Fruit fly (Drosophila melanogaster) whole organism, embryonic: ENCODE results near the gene CG33262.

Source experiments
- CG2116 ChIP-seq: fragments of 200-800 bp; sonication (Bioruptor generic); optimal IDR thresholded peaks from 3 replicates; lab custom pipeline; 2018; ENCODE audit warnings: missing biosample characterization, mild to moderate bottlenecking, missing genetic modification characterization
- Deaf1 ChIP-seq: fragments of 200-800 bp; optimal IDR thresholded peaks from 3 replicates; lab custom pipeline; 2019; ENCODE audit warnings: missing biosample characterization, mild to moderate bottlenecking, missing genetic modification characterization, moderate library complexity
- cas ChIP-seq: fragments of 200-800 bp; sonication (Bioruptor generic); IDR thresholded peaks from 2 replicates; pipeline ENCODE4 v1.3.6; 2022; ENCODE audit warnings: missing biosample characterization, missing genetic modification characterization
- pan ChIP-seq, 4 experiments: fragments of >200 bp in 3 of 4; fragments of 200-800 bp in 1 of 4; sonication (Bioruptor generic) in 1 of 4; optimal IDR thresholded peaks in 3 of 4; IDR thresholded peaks in 1 of 4; 2 replicates each; pipeline versions ENCODE4 v1.3.6 to Lab custom; 2017 to 2022; ENCODE audit warnings: missing biosample characterization in 2 of 4, missing genetic modification characterization in 2 of 4, mixed read lengths in 1 of 4

DNA sequence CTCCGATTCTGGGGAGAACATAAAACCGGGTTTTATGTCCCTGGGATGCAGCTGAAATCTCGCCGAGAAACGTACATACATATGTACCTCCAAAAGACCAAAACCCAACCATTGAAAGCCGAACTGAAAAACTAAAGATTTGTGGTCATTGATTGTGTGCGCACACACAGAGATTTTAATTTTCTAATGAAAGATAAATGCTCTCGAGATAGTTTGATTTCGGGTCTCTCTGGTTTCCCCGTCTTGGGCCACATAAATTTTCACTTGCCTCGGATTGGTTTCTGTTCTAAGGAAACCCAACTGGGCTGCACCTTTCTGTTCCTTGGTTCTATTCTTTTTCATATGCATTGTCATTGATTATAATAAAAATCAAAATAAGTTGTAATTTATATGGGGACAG lies 30.2 kb upstream of the CG33262 start:
- TF ChIP-seq pan (optimal IDR thresholded peaks at IDR 0.05; lab: Kevin White, UChicago) (no peak), pan (GFP tag; optimal IDR thresholded peaks at IDR 0.05 in 1 of 2, IDR thresholded peaks at IDR 0.05 in 1 of 2) (no peak), cas (GFP tag; lab: Robert Waterston, UW) (no peak), Deaf1 (tag; lab: Kevin White, UChicago) (no peak), CG2116 (GFP tag; lab: Kevin White, UChicago) (no peak)
